Worm (Caenorhabditis elegans): ENCODE measurements around the gene Y43F8B.7.

DNA sequence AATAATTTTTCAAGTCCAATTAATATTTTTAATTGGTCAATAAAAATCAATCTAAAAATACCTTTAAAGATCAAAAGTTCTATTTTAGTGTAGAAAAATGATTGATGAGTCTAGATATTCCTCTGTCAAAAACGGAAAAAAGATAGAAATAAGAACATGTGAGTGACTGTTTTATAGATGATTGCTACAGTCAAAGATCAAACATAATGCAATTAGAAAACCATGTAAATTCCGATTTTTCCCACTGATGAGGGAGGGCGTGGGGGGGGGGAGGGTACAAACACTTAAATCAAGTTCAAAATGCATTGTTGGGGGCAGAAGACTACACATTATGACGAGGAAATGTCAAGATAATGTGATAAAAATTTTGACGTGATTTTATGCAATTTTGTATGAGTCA, 35.6 kb downstream of the Y43F8B.7 start:
- TF ChIP-seq flt-1 (GFP tag; IDR thresholded peaks at IDR 0.05), result no peak
- no peak for TF ChIP-seq cog-1 (tag; optimal IDR thresholded peaks at IDR 0.05)
